Fruit fly (Drosophila melanogaster) whole organism, wandering third instar larva: ENCODE measurements around the gene CG14280.

ENCODE experiments used
- Abd-B ChIP-seq: fragments of >200 bp; optimal IDR thresholded peaks from 2 replicates; lab custom pipeline; 2017; ENCODE audit warnings: missing biosample characterization, missing genetic modification characterization
- CG32264 ChIP-seq: fragments of 200-800 bp; sonication (Bioruptor generic); optimal IDR thresholded peaks from 2 replicates; lab custom pipeline; 2016; ENCODE audit warnings: missing biosample characterization, missing genetic modification characterization
- CG9705 ChIP-seq: fragments of 200-800 bp; sonication (Bioruptor generic); optimal IDR thresholded peaks from 2 replicates; lab custom pipeline; 2018; ENCODE audit warnings: missing biosample characterization, mild to moderate bottlenecking, missing genetic modification characterization
- CrebA ChIP-seq: fragments of 200-800 bp; sonication (Bioruptor generic); optimal IDR thresholded peaks from 2 replicates; lab custom pipeline; 2016; ENCODE audit warnings: missing biosample characterization, mild to moderate bottlenecking, missing genetic modification characterization, borderline replicate concordance
- Dfd ChIP-seq: fragments of >200 bp; optimal IDR thresholded peaks from 2 replicates; lab custom pipeline; 2017; ENCODE audit warnings: missing biosample characterization, missing genetic modification characterization
- Dif ChIP-seq: fragments of 200-275, 200-300 bp; sonication (Bioruptor generic); optimal IDR thresholded peaks from 2 replicates; lab custom pipeline; 2018; ENCODE audit warnings: missing biosample characterization, missing genetic modification characterization; ENCODE audit not compliant: partially characterized antibody
- GATAd ChIP-seq: sonication (Bioruptor generic); optimal IDR thresholded peaks from 2 replicates; lab custom pipeline; 2016; ENCODE audit warnings: missing biosample characterization, missing genetic modification characterization
- HLH106 ChIP-seq: fragments of 200-800 bp; optimal IDR thresholded peaks from 3 replicates; lab custom pipeline; 2019; ENCODE audit warnings: missing biosample characterization, mild to moderate bottlenecking, missing genetic modification characterization, moderate library complexity
- Hnf4 ChIP-seq: fragments of 200-800 bp; sonication (Bioruptor generic); optimal IDR thresholded peaks from 2 replicates; lab custom pipeline; 2016; ENCODE audit warnings: missing biosample characterization, mild to moderate bottlenecking, missing genetic modification characterization
- Hr78 ChIP-seq: fragments of >200 bp; optimal IDR thresholded peaks from 2 replicates; lab custom pipeline; 2017; ENCODE audit warnings: missing biosample characterization, missing genetic modification characterization
- Hr83 ChIP-seq: fragments of 200-300 bp; sonication (Bioruptor generic); optimal IDR thresholded peaks from 2 replicates; lab custom pipeline; 2016; ENCODE audit warnings: missing biosample characterization, mild to moderate bottlenecking, missing genetic modification characterization, moderate library complexity; ENCODE audit not compliant: poor library complexity, severe bottlenecking
- Jra ChIP-seq: sonication (Bioruptor generic); optimal IDR thresholded peaks from 2 replicates; lab custom pipeline; 2016; ENCODE audit warnings: missing biosample characterization, missing genetic modification characterization
- Mio ChIP-seq: sonication (Bioruptor generic); optimal IDR thresholded peaks from 2 replicates; lab custom pipeline; 2016; ENCODE audit warnings: missing biosample characterization, missing genetic modification characterization
- Myc ChIP-seq: fragments of >200 bp; optimal IDR thresholded peaks from 2 replicates; lab custom pipeline; 2017
- N ChIP-seq: fragments of >200 bp; optimal IDR thresholded peaks from 2 replicates; lab custom pipeline; 2018; ENCODE audit warnings: missing biosample characterization, missing external identifiers, missing genetic modification characterization
- OdsH ChIP-seq: fragments of 200-800 bp; sonication (Bioruptor generic); optimal IDR thresholded peaks from 2 replicates; lab custom pipeline; 2016; ENCODE audit warnings: missing biosample characterization, mild to moderate bottlenecking, missing genetic modification characterization
- Rel ChIP-seq, 2 experiments: fragments of 200-800 bp; sonication (Bioruptor generic) in 1 of 2; optimal IDR thresholded peaks; 2 replicates in 1 of 2; 3 replicates in 1 of 2; lab custom pipeline; 2016 to 2019; ENCODE audit warnings: mild to moderate bottlenecking in 2 of 2, missing biosample characterization in 2 of 2, missing genetic modification characterization in 2 of 2, moderate library complexity in 1 of 2
- Sp1 ChIP-seq: fragments of 200-800 bp; sonication (Bioruptor generic); optimal IDR thresholded peaks from 3 replicates; lab custom pipeline; 2019; ENCODE audit warnings: missing biosample characterization, mild to moderate bottlenecking, missing genetic modification characterization, moderate library complexity
- Vsx2 ChIP-seq: fragments of 200-300, 225-300 bp; sonication (Bioruptor generic); optimal IDR thresholded peaks from 2 replicates; lab custom pipeline; 2018; ENCODE audit warnings: missing biosample characterization, missing genetic modification characterization; ENCODE audit not compliant: partially characterized antibody
- br ChIP-seq: fragments of 200-800 bp; sonication (Bioruptor generic); optimal IDR thresholded peaks from 2 replicates; lab custom pipeline; 2016; ENCODE audit warnings: missing biosample characterization, missing genetic modification characterization
- brk ChIP-seq: fragments of 200-800 bp; sonication (Bioruptor generic); optimal IDR thresholded peaks from 2 replicates; lab custom pipeline; 2016; ENCODE audit warnings: missing biosample characterization, mild to moderate bottlenecking, missing genetic modification characterization
- dl ChIP-seq, 2 experiments: fragments of 175-275, 200-275 bp in 1 of 2; fragments of 200-275 bp in 1 of 2; sonication (Bioruptor generic); optimal IDR thresholded peaks; lab custom pipeline; 2018; ENCODE audit warnings: mild to moderate bottlenecking in 2 of 2, missing biosample characterization in 2 of 2, missing genetic modification characterization in 2 of 2, moderate library complexity in 2 of 2; ENCODE audit not compliant: partially characterized antibody in 2 of 2, insufficient read depth in 1 of 2
- dmrt93B ChIP-seq: fragments of 200-800 bp; sonication (Bioruptor generic); optimal IDR thresholded peaks from 2 replicates; lab custom pipeline; 2018; ENCODE audit warnings: missing biosample characterization, mild to moderate bottlenecking, missing genetic modification characterization
- dsf ChIP-seq: sonication (Bioruptor generic); optimal IDR thresholded peaks from 2 replicates; lab custom pipeline; 2016; ENCODE audit warnings: missing biosample characterization, missing genetic modification characterization, borderline replicate concordance
- ey ChIP-seq: fragments of 200-800 bp; sonication (Bioruptor generic); optimal IDR thresholded peaks from 2 replicates; lab custom pipeline; 2016; ENCODE audit warnings: missing biosample characterization, missing genetic modification characterization
- foxo ChIP-seq, 2 experiments: fragments of 200-800 bp; sonication (Bioruptor generic); optimal IDR thresholded peaks; 2 replicates in 1 of 2; 3 replicates in 1 of 2; lab custom pipeline; 2016 to 2017; ENCODE audit warnings: missing biosample characterization in 2 of 2, missing genetic modification characterization in 2 of 2
- fru ChIP-seq: fragments of 200-800 bp; sonication (Bioruptor generic); optimal IDR thresholded peaks from 3 replicates; lab custom pipeline; 2016; ENCODE audit warnings: missing biosample characterization, mild to moderate bottlenecking, missing genetic modification characterization
- h ChIP-seq: fragments of 200-800 bp; sonication (Bioruptor generic); optimal IDR thresholded peaks from 3 replicates; lab custom pipeline; 2016; ENCODE audit warnings: missing biosample characterization, mild to moderate bottlenecking, missing genetic modification characterization
- jim ChIP-seq: fragments of 175-275, 200-325 bp; sonication (Bioruptor generic); optimal IDR thresholded peaks from 2 replicates; lab custom pipeline; 2016; ENCODE audit warnings: missing biosample characterization, mild to moderate bottlenecking, missing genetic modification characterization
- lola ChIP-seq: fragments of >200 bp; optimal IDR thresholded peaks from 2 replicates; lab custom pipeline; 2017; ENCODE audit warnings: missing biosample characterization, missing genetic modification characterization
- pan ChIP-seq: fragments of >200 bp; optimal IDR thresholded peaks from 2 replicates; lab custom pipeline; 2017
- psq ChIP-seq: fragments of 200-800 bp; sonication (Bioruptor generic); optimal IDR thresholded peaks from 3 replicates; lab custom pipeline; 2017; ENCODE audit warnings: missing biosample characterization, mild to moderate bottlenecking, missing genetic modification characterization, moderate library complexity
- rgr ChIP-seq: fragments of 200-800 bp; sonication (Bioruptor generic); optimal IDR thresholded peaks from 3 replicates; lab custom pipeline; 2016; ENCODE audit warnings: missing biosample characterization, mild to moderate bottlenecking, missing genetic modification characterization
- sage ChIP-seq: fragments of 200-800 bp; sonication (Bioruptor generic); optimal IDR thresholded peaks from 2 replicates; lab custom pipeline; 2016; ENCODE audit warnings: missing biosample characterization, mild to moderate bottlenecking, missing genetic modification characterization
- sv ChIP-seq: fragments of 200-800 bp; sonication (Bioruptor generic); optimal IDR thresholded peaks from 3 replicates; lab custom pipeline; 2016; ENCODE audit warnings: missing biosample characterization, missing genetic modification characterization
- tai ChIP-seq: sonication (Bioruptor generic); optimal IDR thresholded peaks from 2 replicates; lab custom pipeline; 2016; ENCODE audit warnings: missing biosample characterization, missing genetic modification characterization
- usp ChIP-seq: fragments of >200 bp; optimal IDR thresholded peaks from 2 replicates; lab custom pipeline; 2017; ENCODE audit warnings: missing biosample characterization, missing genetic modification characterization
- woc ChIP-seq: sonication (Bioruptor generic); optimal IDR thresholded peaks from 2 replicates; lab custom pipeline; 2016; ENCODE audit warnings: missing biosample characterization, mild to moderate bottlenecking, missing genetic modification characterization

The CG14280 gene

DNA sequence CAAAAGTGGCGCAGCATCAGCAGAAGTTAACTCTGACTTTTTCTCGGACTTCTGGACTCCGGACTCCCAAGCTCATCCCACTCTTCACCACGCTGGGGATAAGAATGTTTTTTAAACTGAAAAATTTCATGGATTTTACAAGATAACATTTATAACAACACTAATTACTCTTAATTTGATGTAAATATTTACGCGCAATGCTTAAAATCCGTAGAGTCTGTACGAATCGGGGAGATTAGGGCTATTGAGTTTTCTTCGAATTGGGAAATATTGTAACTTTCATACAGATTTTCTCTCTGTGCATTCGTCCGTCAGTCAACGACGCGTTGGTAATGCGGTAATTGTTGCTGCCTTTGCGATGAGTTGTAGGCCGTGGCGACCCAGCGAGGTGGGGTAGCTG is 25.7 kb downstream of the CG14280 start (continued):
- TF ChIP-seq dsf (GFP tag; lab: Kevin White, UChicago) (no peak), Sp1 (GFP tag; lab: Kevin White, UChicago) (peak; percentile 64), GATAd (GFP tag; lab: Kevin White, UChicago) (no peak)

DNA sequence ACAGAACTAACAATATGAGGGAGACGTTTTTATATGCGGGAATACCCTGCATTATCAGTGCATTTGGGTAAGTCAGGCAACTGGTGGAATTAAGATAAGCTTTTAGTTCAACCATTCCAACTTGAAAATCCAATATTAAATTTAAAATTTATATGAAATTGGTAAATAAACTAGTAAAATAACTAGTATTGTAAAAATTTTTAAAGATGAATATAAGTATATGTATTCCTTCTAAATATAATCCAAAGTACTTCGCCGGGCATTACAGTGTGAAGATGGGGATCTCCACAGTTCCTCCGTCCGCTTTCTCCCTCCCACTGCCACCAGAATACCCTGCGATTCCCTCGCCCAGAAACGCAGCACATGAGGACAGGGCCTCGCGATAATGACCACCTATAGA is 26.3 kb downstream of the CG14280 start:
- no peak for TF ChIP-seq Hr83 (GFP tag; lab: Kevin White, UChicago)
- TF ChIP-seq Hr78 (GFP tag; lab: Kevin White, UChicago): no peak
- no peak for TF ChIP-seq Dif (GFP tag; lab: Kevin White, UChicago)
- TF ChIP-seq Hnf4 (GFP tag; lab: Kevin White, UChicago): no peak
- no peak for TF ChIP-seq Jra
- no peak for TF ChIP-seq Dfd (GFP tag; lab: Kevin White, UChicago)
- TF ChIP-seq Mio: no peak
- peak; percentile 12 for TF ChIP-seq rgr (GFP tag; lab: Kevin White, UChicago)
- TF ChIP-seq Rel (GFP tag; optimal IDR thresholded peaks at IDR 0.05; lab: Kevin White, UChicago): no peak
- TF ChIP-seq Rel (tag; optimal IDR thresholded peaks at IDR 0.05; lab: Kevin White, UChicago): peak; percentile 20
- no peak for TF ChIP-seq dmrt93B (GFP tag; lab: Kevin White, UChicago)
- TF ChIP-seq h (GFP tag; lab: Kevin White, UChicago): no peak
- TF ChIP-seq br (GFP tag; lab: Kevin White, UChicago): no peak
- TF ChIP-seq HLH106 (tag; lab: Kevin White, UChicago): peak; percentile 27
- no peak for TF ChIP-seq pan
- TF ChIP-seq woc (GFP tag; lab: Kevin White, UChicago): no peak
- no peak for TF ChIP-seq tai
- TF ChIP-seq fru: no peak
- no peak for TF ChIP-seq foxo (GFP tag; optimal IDR thresholded peaks at IDR 0.05; lab: Kevin White, UChicago)

DNA sequence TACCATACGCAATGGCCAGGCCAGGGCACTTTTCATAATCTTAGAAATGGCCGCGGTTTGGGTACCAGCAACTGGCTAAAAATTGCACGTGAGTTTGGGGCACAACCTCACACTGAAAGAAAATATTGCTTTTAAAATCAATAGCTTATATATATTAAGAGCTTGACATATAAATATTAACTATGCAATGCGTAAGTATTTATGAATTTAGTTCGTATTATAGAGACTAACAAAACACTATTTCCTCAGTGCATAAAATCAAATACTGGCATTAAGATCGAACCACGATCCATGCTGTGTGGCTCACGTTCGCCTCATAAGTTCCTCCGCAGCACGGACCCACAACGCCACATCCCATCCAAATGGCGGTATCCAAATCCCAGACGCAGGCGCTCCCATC is 26.9 kb downstream of the CG14280 start:
- TF ChIP-seq N (no peak), rgr (GFP tag; lab: Kevin White, UChicago) (peak; percentile 71), Sp1 (GFP tag; lab: Kevin White, UChicago) (peak; percentile 70), Rel (GFP tag; optimal IDR thresholded peaks at IDR 0.05; lab: Kevin White, UChicago) (no peak), Rel (tag; optimal IDR thresholded peaks at IDR 0.05; lab: Kevin White, UChicago) (no peak), h (GFP tag; lab: Kevin White, UChicago) (peak; percentile 82), Abd-B (GFP tag; lab: Kevin White, UChicago) (no peak), lola (GFP tag; lab: Kevin White, UChicago) (no peak), CG9705 (no peak), Dif (GFP tag; lab: Kevin White, UChicago) (no peak), dsf (GFP tag; lab: Kevin White, UChicago) (peak; percentile 16), GATAd (GFP tag; lab: Kevin White, UChicago) (no peak), Jra (peak; percentile 1), CrebA (no peak), OdsH (GFP tag; lab: Kevin White, UChicago) (peak; percentile 73), woc (GFP tag; lab: Kevin White, UChicago) (peak; percentile 64), usp (GFP tag; lab: Kevin White, UChicago) (no peak), dl (GFP tag; optimal IDR thresholded peaks at IDR 0.05; lab: Kevin White, UChicago; ENCODE audit: insufficient read depth in 1 of 2, partially characterized antibody in 2 of 2) (no peak), Myc (lab: Kevin White, UChicago) (no peak), foxo (GFP tag; optimal IDR thresholded peaks at IDR 0.05; lab: Kevin White, UChicago) (peak in 1 of 2 experiments; percentile 79), Hnf4 (GFP tag; lab: Kevin White, UChicago) (peak; percentile 67), ey (GFP tag; lab: Kevin White, UChicago) (peak; percentile 66), Vsx2 (no peak), pan (no peak), CG32264 (GFP tag; lab: Kevin White, UChicago) (peak; percentile 10), tai (peak; percentile 1), sage (GFP tag; lab: Kevin White, UChicago) (peak; percentile 26), HLH106 (tag; lab: Kevin White, UChicago) (peak; percentile 53), fru (peak; percentile 60), br (GFP tag; lab: Kevin White, UChicago) (peak; percentile 56), Dfd (GFP tag; lab: Kevin White, UChicago) (no peak), Hr78 (GFP tag; lab: Kevin White, UChicago) (no peak), Mio (no peak), psq (GFP tag; lab: Kevin White, UChicago) (peak; percentile 54), brk (GFP tag; lab: Kevin White, UChicago) (peak; percentile 59), dmrt93B (GFP tag; lab: Kevin White, UChicago) (peak; percentile 40), Hr83 (GFP tag; lab: Kevin White, UChicago) (no peak), sv (no peak), jim (GFP tag; lab: Kevin White, UChicago) (no peak)
